Worm (Caenorhabditis elegans): Measurements from ENCODE around the gene emc-5.

DNA sequence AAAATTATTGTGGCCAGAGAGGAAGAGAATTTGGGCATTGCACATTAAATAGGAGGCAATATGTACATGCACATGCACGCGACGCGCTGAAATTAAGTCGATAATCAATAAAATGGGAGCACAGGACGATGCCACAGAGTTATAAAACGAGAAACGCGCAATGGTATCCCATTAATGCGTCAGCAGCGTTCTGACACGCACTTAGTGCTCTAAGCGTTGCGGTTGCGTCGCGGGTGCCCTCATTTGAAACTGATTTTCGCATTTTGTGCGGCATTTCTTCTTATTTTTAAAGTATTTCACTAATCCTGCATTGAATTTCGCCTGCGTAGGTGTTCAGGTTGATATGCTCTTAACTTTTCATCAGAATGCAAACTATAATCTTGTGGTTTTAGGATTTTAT lies 43.6 kb upstream of the emc-5 start, which contains the start of gene rsp-1:
- TF ChIP-seq egl-27 (tag; optimal IDR thresholded peaks at IDR 0.05) (peak; percentile 73), unc-62 (GFP tag; optimal IDR thresholded peaks at IDR 0.05) (no peak), lin-13 (GFP tag; optimal IDR thresholded peaks at IDR 0.05) (peak; percentile 91), ztf-11 (tag; optimal IDR thresholded peaks at IDR 0.05) (no peak), unc-39 (tag; optimal IDR thresholded peaks at IDR 0.05) (no peak), peb-1 (tag; optimal IDR thresholded peaks at IDR 0.05) (no peak), sma-3 (GFP tag; optimal IDR thresholded peaks at IDR 0.05) (peak; percentile 84), snpc-4 (tag; optimal IDR thresholded peaks at IDR 0.05) (peak; percentile 87), nhr-77 (tag; optimal IDR thresholded peaks at IDR 0.05) (no peak), nhr-10 (tag; optimal IDR thresholded peaks at IDR 0.05) (no peak), zag-1 (tag; optimal IDR thresholded peaks at IDR 0.05) (peak; percentile 60), F13H6.1 (tag; optimal IDR thresholded peaks at IDR 0.05) (peak; percentile 90), ama-1 (optimal IDR thresholded peaks at IDR 0.05) (peak; percentile 76)

Data from whole organism, L2 larva.